Fruit fly (Drosophila melanogaster): ENCODE results near the gene CG3618.
A peak's percentile ranks its signal among the peaks of the same experiment; 100 is the strongest.

The CG3618 gene

DNA sequence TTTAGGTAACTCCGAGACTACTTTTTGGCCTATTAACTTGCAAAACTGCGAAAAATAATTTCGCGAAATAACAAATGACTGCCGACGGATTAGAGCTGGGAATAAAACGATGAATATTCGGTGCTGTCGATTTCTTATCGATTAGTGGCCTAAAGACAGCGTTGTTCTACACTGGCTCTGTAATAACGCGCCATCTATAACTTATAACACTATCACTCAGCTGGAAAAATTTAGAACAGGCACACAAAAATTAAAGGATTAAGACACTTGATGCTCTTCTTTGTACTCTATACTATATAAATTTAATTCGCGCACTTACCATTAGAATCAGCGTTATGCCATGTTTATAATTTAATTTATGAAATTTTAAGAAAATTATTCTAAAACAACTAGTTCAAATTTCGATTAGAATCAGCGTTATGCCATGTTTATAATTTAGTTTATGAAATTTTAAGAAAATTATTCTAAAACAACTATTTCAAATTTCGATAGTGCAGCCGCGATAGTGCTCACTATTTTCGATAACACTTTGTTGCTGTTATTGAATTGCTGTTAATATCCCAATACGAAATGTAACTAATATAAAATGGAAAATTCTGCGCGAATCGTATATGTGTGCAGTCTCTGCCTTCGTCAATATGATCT, 25.7 kb upstream of the CG3618 start, which contains the start of the genes CSN3 and CG11456 (continued):
- TF ChIP-seq oc (tag; optimal IDR thresholded peaks at IDR 0.05): peak; percentile 28
- peak; percentile 6 for TF ChIP-seq shn (GFP tag; optimal IDR thresholded peaks at IDR 0.05)
- TF ChIP-seq tio (GFP tag; optimal IDR thresholded peaks at IDR 0.05): no peak
- TF ChIP-seq CG8944 (GFP tag; optimal IDR thresholded peaks at IDR 0.05): peak; percentile 28
- TF ChIP-seq caup (GFP tag; optimal IDR thresholded peaks at IDR 0.05; ENCODE audit: severe bottlenecking): peak; percentile 46
- peak; percentile 72 for TF ChIP-seq Ets97D (GFP tag; optimal IDR thresholded peaks at IDR 0.05)
- TF ChIP-seq CHES-1-like (GFP tag; optimal IDR thresholded peaks at IDR 0.05): peak; percentile 54
- peak; percentile 61 to 64 for TF ChIP-seq dpn (GFP tag; optimal IDR thresholded peaks at IDR 0.05)
- TF ChIP-seq chn (GFP tag; optimal IDR thresholded peaks at IDR 0.05): peak; percentile 47
- peak; percentile 25 for TF ChIP-seq tx (GFP tag; optimal IDR thresholded peaks at IDR 0.05)
- peak; percentile 8 for TF ChIP-seq ewg (GFP tag; optimal IDR thresholded peaks at IDR 0.05)
- TF ChIP-seq CG32532 (GFP tag; IDR thresholded peaks at IDR 0.05): peak; percentile 57; the same call in 1 of the 2 replicates
- peak; percentile 18 to 33 for TF ChIP-seq chif (GFP tag; optimal IDR thresholded peaks at IDR 0.05)
- TF ChIP-seq Opbp (GFP tag; IDR thresholded peaks at IDR 0.05; ENCODE audit: partially characterized antibody): peak; percentile 71
- TF ChIP-seq Side (GFP tag; optimal IDR thresholded peaks at IDR 0.05): peak; percentile 14
- TF ChIP-seq CG8924 (tag; optimal IDR thresholded peaks at IDR 0.05): no peak
- TF ChIP-seq CG3847 (GFP tag; IDR thresholded peaks at IDR 0.05): peak; percentile 64
- peak; percentile 58 for TF ChIP-seq CG9609 (GFP tag; optimal IDR thresholded peaks at IDR 0.05)
- TF ChIP-seq E2f2 (GFP tag; IDR thresholded peaks at IDR 0.05): peak; percentile 81
- TF ChIP-seq CG33213 (GFP tag; optimal IDR thresholded peaks at IDR 0.05): peak; percentile 73
- TF ChIP-seq CG14014 (GFP tag; IDR thresholded peaks at IDR 0.05): peak; percentile 29; the same call in 1 of the 2 replicates
- no peak for TF ChIP-seq Nf-YC (tag; optimal IDR thresholded peaks at IDR 0.05)
- TF ChIP-seq vfl (GFP tag; optimal IDR thresholded peaks at IDR 0.05): peak; percentile 55
- TF ChIP-seq lola (GFP tag; optimal IDR thresholded peaks at IDR 0.05): no peak
- peak; percentile 58 for TF ChIP-seq CoRest (tag; optimal IDR thresholded peaks at IDR 0.05)
- no peak for TF ChIP-seq dati (GFP tag; IDR thresholded peaks at IDR 0.05)
- TF ChIP-seq bigmax (GFP tag; optimal IDR thresholded peaks at IDR 0.05): no peak
- TF ChIP-seq CG4820 (GFP tag; optimal IDR thresholded peaks at IDR 0.05): peak; percentile 34
- TF ChIP-seq luna (GFP tag; optimal IDR thresholded peaks at IDR 0.05): peak; percentile 31
- TF ChIP-seq CG4730 (GFP tag; IDR thresholded peaks at IDR 0.05): peak; percentile 28; the same call in 1 of the 2 replicates
- peak; percentile 61 for TF ChIP-seq CG12391 (tag; optimal IDR thresholded peaks at IDR 0.05)
- TF ChIP-seq Dref (GFP tag; IDR thresholded peaks at IDR 0.05): peak; percentile 95
- TF ChIP-seq Rfx (GFP tag; IDR thresholded peaks at IDR 0.05): peak; percentile 77
- peak in 1 of 3 experiments; percentile 9 for TF ChIP-seq Stat92E (GFP tag; optimal IDR thresholded peaks at IDR 0.05)
- peak; percentile 58 for TF ChIP-seq CG30403 (GFP tag; optimal IDR thresholded peaks at IDR 0.05)
- TF ChIP-seq pho (GFP tag; optimal IDR thresholded peaks at IDR 0.05): peak; percentile 49
- no peak for TF ChIP-seq Nf-YB (GFP tag; optimal IDR thresholded peaks at IDR 0.05)
- TF ChIP-seq Dad (GFP tag; optimal IDR thresholded peaks at IDR 0.05): peak; percentile 32
- peak; percentile 47 for TF ChIP-seq repo (GFP tag; optimal IDR thresholded peaks at IDR 0.05)
- no peak for TF ChIP-seq grn (GFP tag; optimal IDR thresholded peaks at IDR 0.05)
- TF ChIP-seq ttk (GFP tag; IDR thresholded peaks at IDR 0.05): peak; percentile 31; the same call in 1 of the 2 replicates
- no peak for TF ChIP-seq B-H1 (GFP tag; IDR thresholded peaks at IDR 0.05)
- no peak for TF ChIP-seq pan (optimal IDR thresholded peaks at IDR 0.05)
- TF ChIP-seq pan (GFP tag; optimal IDR thresholded peaks at IDR 0.05 in 1 of 2, IDR thresholded peaks at IDR 0.05 in 1 of 2): peak in 1 of 2 experiments; percentile 59
- TF ChIP-seq HLH4C (GFP tag; IDR thresholded peaks at IDR 0.05; ENCODE audit: partially characterized antibody): peak; percentile 83
- peak; percentile 74 for TF ChIP-seq amos (GFP tag; IDR thresholded peaks at IDR 0.05; ENCODE audit: partially characterized antibody)
- peak; percentile 76 for TF ChIP-seq mam (GFP tag; optimal IDR thresholded peaks at IDR 0.05)
- TF ChIP-seq BEAF-32 (GFP tag; optimal IDR thresholded peaks at IDR 0.05): peak; percentile 74
- TF ChIP-seq insv (GFP tag; optimal IDR thresholded peaks at IDR 0.05): peak in 1 of 2 experiments; percentile 7

All from whole organism, embryonic.